Worm (Caenorhabditis elegans) whole organism, L3 larva: Measurements from ENCODE around the gene K02C4.5.

Source experiments
- ZK546.5 ChIP-seq: sonication (generic microtip); optimal IDR thresholded peaks from 2 replicates; lab custom pipeline; 2017; ENCODE audit warnings: missing biosample characterization, missing genetic modification characterization
- aly-2 ChIP-seq: fragments of 150-350 bp; optimal IDR thresholded peaks from 2 replicates; lab custom pipeline; 2014; ENCODE audit warnings: missing biosample characterization, missing genetic modification characterization
- ama-1 ChIP-seq: fragments of 150-350 bp; optimal IDR thresholded peaks from 2 replicates; lab custom pipeline; 2018
- ceh-16 ChIP-seq: sonication (generic microtip); optimal IDR thresholded peaks from 2 replicates; lab custom pipeline; 2017; ENCODE audit warnings: missing biosample characterization, missing genetic modification characterization
- ceh-28 ChIP-seq: fragments of 150-350 bp; optimal IDR thresholded peaks from 2 replicates; lab custom pipeline; 2014; ENCODE audit warnings: missing biosample characterization, missing genetic modification reagents, missing genetic modification characterization
- ceh-82 ChIP-seq: fragments of 150-350 bp; optimal IDR thresholded peaks from 2 replicates; lab custom pipeline; 2014; ENCODE audit warnings: missing biosample characterization, missing genetic modification characterization
- daf-12 ChIP-seq: fragments of 150-350 bp; optimal IDR thresholded peaks from 2 replicates; lab custom pipeline; 2014; ENCODE audit warnings: missing biosample characterization, missing genetic modification reagents, missing genetic modification characterization
- egl-27 ChIP-seq: sonication (generic microtip); optimal IDR thresholded peaks from 4 replicates; lab custom pipeline; 2017; ENCODE audit warnings: missing biosample characterization, missing genetic modification reagents, missing genetic modification characterization
- egl-5 ChIP-seq: fragments of 150-350 bp; optimal IDR thresholded peaks from 2 replicates; lab custom pipeline; 2017; ENCODE audit warnings: missing biosample characterization, missing genetic modification reagents, missing genetic modification characterization, inconsistent platforms
- elt-1 ChIP-seq: fragments of 150-350 bp; optimal IDR thresholded peaks from 2 replicates; lab custom pipeline; 2014; ENCODE audit warnings: missing biosample characterization, missing genetic modification characterization
- elt-2 ChIP-seq: sonication (generic microtip); optimal IDR thresholded peaks from 2 replicates; lab custom pipeline; 2016; ENCODE audit warnings: missing genetic modification reagents, mild to moderate bottlenecking, missing genetic modification characterization, missing compliant biosample characterization
- elt-3 ChIP-seq, 3 experiments: fragments of 150-350 bp in 1 of 3; sonication (generic microtip) in 2 of 3; optimal IDR thresholded peaks; 2 replicates in 2 of 3; 4 replicates in 1 of 3; lab custom pipeline; 2014 to 2017; ENCODE audit warnings: missing biosample characterization in 3 of 3, missing genetic modification characterization in 3 of 3
- eor-1 ChIP-seq, 2 experiments: fragments of 150-350 bp; optimal IDR thresholded peaks; 2 replicates each; lab custom pipeline; 2014 to 2018; ENCODE audit warnings: missing biosample characterization in 2 of 2, missing genetic modification characterization in 2 of 2
- fkh-10 ChIP-seq: sonication (generic microtip); optimal IDR thresholded peaks from 2 replicates; lab custom pipeline; 2017; ENCODE audit warnings: missing biosample characterization, missing genetic modification reagents, missing genetic modification characterization
- fkh-2 ChIP-seq: fragments of 150-350 bp; optimal IDR thresholded peaks from 2 replicates; lab custom pipeline; 2014; ENCODE audit warnings: missing biosample characterization, missing genetic modification reagents, missing genetic modification characterization
- fos-1 ChIP-seq: fragments of 150-350 bp; optimal IDR thresholded peaks from 2 replicates; lab custom pipeline; 2014; ENCODE audit warnings: missing biosample characterization, missing genetic modification characterization
- hmg-11 ChIP-seq: sonication (generic microtip); optimal IDR thresholded peaks from 2 replicates; lab custom pipeline; 2016; ENCODE audit warnings: missing genetic modification characterization, missing compliant biosample characterization
- jun-1 ChIP-seq: fragments of 150-350 bp; optimal IDR thresholded peaks from 2 replicates; lab custom pipeline; 2014; ENCODE audit warnings: missing biosample characterization, missing genetic modification reagents, missing genetic modification characterization
- lin-15B ChIP-seq: fragments of 150-350 bp; optimal IDR thresholded peaks from 2 replicates; lab custom pipeline; 2014; ENCODE audit warnings: missing biosample characterization, missing genetic modification characterization
- lin-39 ChIP-seq: fragments of 150-350 bp; optimal IDR thresholded peaks from 2 replicates; lab custom pipeline; 2018; ENCODE audit warnings: missing biosample characterization, missing genetic modification reagents, missing genetic modification characterization
- lsy-12 ChIP-seq: sonication (generic microtip); optimal IDR thresholded peaks from 2 replicates; lab custom pipeline; 2016; ENCODE audit warnings: mild to moderate bottlenecking, missing genetic modification characterization, missing compliant biosample characterization
- mdl-1 ChIP-seq: fragments of 150-350 bp; optimal IDR thresholded peaks from 2 replicates; lab custom pipeline; 2014; ENCODE audit warnings: missing biosample characterization, missing genetic modification characterization
- mml-1 ChIP-seq: fragments of 150-350 bp; sonication (generic microtip); optimal IDR thresholded peaks from 3 replicates; lab custom pipeline; 2014; ENCODE audit warnings: missing biosample characterization, missing genetic modification characterization
- nfya-1 ChIP-seq: sonication (generic microtip); optimal IDR thresholded peaks from 2 replicates; lab custom pipeline; 2017; ENCODE audit warnings: missing genetic modification characterization, mild to moderate bottlenecking, missing compliant biosample characterization, antibody characterized with exemption, moderate library complexity; ENCODE audit not compliant: insufficient read depth
- nhr-11 ChIP-seq: fragments of 150-350 bp; optimal IDR thresholded peaks from 2 replicates; lab custom pipeline; 2014; ENCODE audit warnings: missing biosample characterization, missing genetic modification characterization
- nhr-12 ChIP-seq: fragments of 150-350 bp; optimal IDR thresholded peaks from 2 replicates; lab custom pipeline; 2014; ENCODE audit warnings: missing biosample characterization, missing genetic modification characterization
- nhr-23 ChIP-seq: fragments of 150-350 bp; optimal IDR thresholded peaks from 2 replicates; lab custom pipeline; 2014; ENCODE audit warnings: missing biosample characterization, missing genetic modification reagents, missing genetic modification characterization
- nhr-237 ChIP-seq: fragments of 150-350 bp; optimal IDR thresholded peaks from 2 replicates; lab custom pipeline; 2014; ENCODE audit warnings: missing biosample characterization, missing genetic modification characterization
- nhr-25 ChIP-seq: sonication (generic microtip); optimal IDR thresholded peaks from 2 replicates; lab custom pipeline; 2017; ENCODE audit warnings: missing biosample characterization, missing genetic modification characterization
- nhr-28 ChIP-seq: fragments of 150-350 bp; optimal IDR thresholded peaks from 2 replicates; lab custom pipeline; 2014; ENCODE audit warnings: missing biosample characterization, missing genetic modification characterization
- nhr-43 ChIP-seq: sonication (generic microtip); optimal IDR thresholded peaks from 2 replicates; lab custom pipeline; 2016; ENCODE audit warnings: mild to moderate bottlenecking, missing genetic modification characterization, missing compliant biosample characterization; ENCODE audit not compliant: poor library complexity, severe bottlenecking
- nhr-67 ChIP-seq: fragments of 150-350 bp; optimal IDR thresholded peaks from 2 replicates; lab custom pipeline; 2014; ENCODE audit warnings: missing biosample characterization, missing genetic modification characterization
- nhr-76 ChIP-seq: fragments of 150-350 bp; sonication (generic microtip); optimal IDR thresholded peaks from 5 replicates; lab custom pipeline; 2014; ENCODE audit warnings: missing biosample characterization, missing genetic modification characterization
- nhr-77 ChIP-seq: fragments of 150-350 bp; optimal IDR thresholded peaks from 2 replicates; lab custom pipeline; 2014; ENCODE audit warnings: missing biosample characterization, missing genetic modification characterization
- pha-4 ChIP-seq: fragments of 150-350 bp; optimal IDR thresholded peaks from 2 replicates; lab custom pipeline; 2014; ENCODE audit warnings: missing biosample characterization, missing genetic modification reagents, missing genetic modification characterization
- pqm-1 ChIP-seq: fragments of 150-350 bp; optimal IDR thresholded peaks from 2 replicates; lab custom pipeline; 2017; ENCODE audit warnings: missing biosample characterization, missing genetic modification characterization, inconsistent platforms
- skn-1 ChIP-seq: fragments of 150-350 bp; optimal IDR thresholded peaks from 2 replicates; lab custom pipeline; 2014; ENCODE audit warnings: missing biosample characterization, missing genetic modification characterization
- unc-39 ChIP-seq: sonication (generic microtip); optimal IDR thresholded peaks from 4 replicates; lab custom pipeline; 2017; ENCODE audit warnings: missing biosample characterization, missing genetic modification characterization
- zag-1 ChIP-seq: fragments of 150-350 bp; optimal IDR thresholded peaks from 2 replicates; lab custom pipeline; 2014; ENCODE audit warnings: missing biosample characterization, missing genetic modification characterization
- ztf-11 ChIP-seq: fragments of 150-350 bp; optimal IDR thresholded peaks from 2 replicates; lab custom pipeline; 2014; ENCODE audit warnings: missing biosample characterization, missing genetic modification characterization
- ztf-4 ChIP-seq: fragments of 150-350 bp; optimal IDR thresholded peaks from 2 replicates; lab custom pipeline; 2014; ENCODE audit warnings: missing biosample characterization, missing genetic modification characterization

K02C4.5 gene

DNA sequence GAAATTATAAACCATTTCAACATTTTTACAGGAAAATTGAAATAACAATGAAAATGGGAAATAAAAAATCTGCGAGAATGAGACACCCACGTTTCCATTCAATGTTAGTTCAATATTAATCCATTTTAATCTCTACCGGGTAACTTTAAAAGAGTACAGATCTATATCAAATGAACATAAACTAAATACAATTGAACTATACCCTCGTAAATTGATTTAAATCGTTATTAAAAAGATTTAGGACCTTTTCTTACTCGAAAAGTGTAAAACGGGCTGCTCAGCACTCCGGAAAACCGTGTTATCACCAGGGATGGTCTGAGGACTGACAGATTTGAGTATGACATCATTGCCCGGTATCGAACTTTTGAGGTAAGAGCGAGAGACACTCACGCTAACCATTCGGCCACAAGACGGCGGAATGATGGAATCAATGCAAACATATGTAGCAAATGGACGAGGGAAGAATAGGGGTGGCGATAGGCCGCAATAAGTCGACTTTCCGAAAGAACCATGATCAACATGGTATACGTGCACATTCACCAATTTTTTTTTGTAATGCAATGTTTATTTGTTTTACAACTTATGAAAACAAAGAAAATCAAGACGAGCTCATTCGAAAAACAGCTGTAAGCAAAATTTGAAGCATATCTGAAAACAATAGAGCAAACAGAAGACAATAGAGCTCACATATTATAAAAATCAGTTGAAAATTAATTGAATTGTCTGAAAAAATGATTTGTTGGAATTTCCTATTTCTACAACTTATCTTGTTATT, 28.9 kb downstream of the K02C4.5 start, which contains the start of the genes chst-1 and C41C4.9 (continued):
- TF ChIP-seq egl-27 (tag; lab: Kevin White, UChicago) (no peak), pqm-1 (no peak), ceh-82 (no peak), fkh-10 (GFP tag; lab: Kevin White, UChicago) (no peak), nhr-11 (tag; lab: Kevin White, UChicago) (no peak), fos-1 (no peak), aly-2 (tag; lab: Kevin White, UChicago) (no peak), nhr-237 (no peak), mml-1 (tag; lab: Kevin White, UChicago) (no peak), ceh-28 (tag; lab: Kevin White, UChicago) (no peak), jun-1 (no peak), lsy-12 (tag; lab: Kevin White, UChicago) (peak; percentile 76), nhr-23 (tag; lab: Kevin White, UChicago) (no peak), zag-1 (tag; lab: Kevin White, UChicago) (no peak), hmg-11 (tag; lab: Kevin White, UChicago) (no peak), egl-5 (peak; percentile 0), ztf-4 (tag; lab: Kevin White, UChicago) (no peak), nhr-28 (tag; lab: Kevin White, UChicago) (no peak), ZK546.5 (tag; lab: Kevin White, UChicago) (no peak)

DNA sequence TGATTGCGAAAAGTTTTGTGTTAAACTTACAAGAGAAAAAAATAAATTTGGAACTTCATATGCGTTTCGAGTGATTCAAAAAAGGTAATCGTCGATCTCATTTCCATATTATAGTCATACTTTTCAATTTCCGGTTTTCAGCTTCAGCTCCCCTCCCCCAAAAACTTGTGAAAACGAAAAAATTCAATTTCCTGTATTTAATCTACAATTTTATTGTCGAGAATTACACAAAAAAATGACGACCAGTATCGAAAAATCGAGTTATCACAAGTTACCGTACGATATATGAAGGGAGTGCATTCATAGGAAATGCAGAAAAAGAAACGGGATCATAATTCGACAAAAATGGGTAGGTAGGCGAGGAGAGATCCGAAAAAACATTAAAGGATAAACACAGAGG, 33.8 kb downstream of the K02C4.5 start, which contains the start of gene lron-4:
Gene lron-4, minus strand, starts transcription at position 101 of the 400 bp plus-strand sequence.
- TF ChIP-seq ceh-28 (tag; lab: Kevin White, UChicago) (no peak), lsy-12 (tag; lab: Kevin White, UChicago) (no peak), fkh-2 (tag; lab: Kevin White, UChicago) (no peak), nhr-76 (no peak), eor-1 (tag; optimal IDR thresholded peaks at IDR 0.05; lab: Kevin White, UChicago) (no peak), elt-1 (no peak)

DNA sequence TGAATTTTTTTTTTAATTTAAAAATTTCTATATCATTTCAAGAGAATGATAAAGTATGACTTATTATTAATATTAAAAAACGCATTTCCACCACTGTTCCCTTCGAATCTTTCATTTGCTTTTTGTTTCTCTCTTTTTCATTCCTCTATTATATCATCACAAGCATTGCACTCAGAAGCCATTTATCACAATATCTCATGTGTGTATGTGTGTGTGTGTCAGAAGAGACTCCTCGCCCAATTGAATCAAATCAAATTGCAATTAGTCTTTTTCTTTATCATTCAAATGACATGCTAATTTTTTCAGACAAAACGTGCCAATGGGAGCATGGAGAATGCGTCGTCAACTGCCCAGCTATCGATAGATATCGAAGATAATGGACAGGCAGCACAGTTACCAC, 37.9 kb downstream of the K02C4.5 start, which contains the start of gene unc-105:
Gene unc-105, plus strand, starts transcription at position 301 of the 400 bp plus-strand sequence.
- no peak for TF ChIP-seq skn-1 (tag; lab: Kevin White, UChicago)
- no peak for TF ChIP-seq fos-1
- no peak for TF ChIP-seq fkh-10 (GFP tag; lab: Kevin White, UChicago)
- no peak for TF ChIP-seq daf-12 (tag; lab: Kevin White, UChicago)
- no peak for TF ChIP-seq nhr-77 (tag; lab: Kevin White, UChicago)
- no peak for TF ChIP-seq ZK546.5 (tag; lab: Kevin White, UChicago)
- TF ChIP-seq ceh-16 (tag; lab: Kevin White, UChicago), result no peak
- TF ChIP-seq hmg-11 (tag; lab: Kevin White, UChicago), result no peak
- no peak for TF ChIP-seq aly-2 (tag; lab: Kevin White, UChicago)
- TF ChIP-seq pqm-1, result no peak
- no peak for TF ChIP-seq nhr-11 (tag; lab: Kevin White, UChicago)
- no peak for TF ChIP-seq elt-3 (tag; optimal IDR thresholded peaks at IDR 0.05; lab: Kevin White, UChicago)
- TF ChIP-seq eor-1 (tag; optimal IDR thresholded peaks at IDR 0.05; lab: Kevin White, UChicago), result no peak
- no peak for TF ChIP-seq nhr-67
- no peak for TF ChIP-seq ztf-11 (tag; lab: Kevin White, UChicago)
- TF ChIP-seq nhr-43 (tag; lab: Kevin White, UChicago), result no peak
- no peak for TF ChIP-seq lin-15B (tag; lab: Kevin White, UChicago)

DNA sequence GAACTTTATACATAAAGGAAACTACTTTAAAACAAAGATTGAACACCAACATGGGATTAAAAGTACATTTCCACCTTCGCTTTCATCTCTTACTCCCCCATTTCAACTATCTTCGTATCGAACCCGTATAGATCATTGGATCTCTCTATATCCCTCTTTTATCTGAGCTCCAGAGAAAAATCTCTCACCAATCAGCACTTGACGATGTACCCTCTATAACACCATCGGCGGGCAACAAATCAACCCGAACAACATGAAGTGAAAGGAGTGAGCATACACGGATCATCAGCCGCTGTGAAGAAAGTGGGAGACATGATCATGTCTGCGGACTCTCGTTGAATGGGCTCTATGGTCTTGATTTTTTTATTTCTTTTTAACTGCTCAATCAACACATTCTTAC, 39.2 kb downstream of the K02C4.5 start:
- no peak for TF ChIP-seq nhr-12 (tag; lab: Kevin White, UChicago)
- TF ChIP-seq nfya-1, result peak; percentile 74
- TF ChIP-seq, all 47 proteins: peak for 1

DNA sequence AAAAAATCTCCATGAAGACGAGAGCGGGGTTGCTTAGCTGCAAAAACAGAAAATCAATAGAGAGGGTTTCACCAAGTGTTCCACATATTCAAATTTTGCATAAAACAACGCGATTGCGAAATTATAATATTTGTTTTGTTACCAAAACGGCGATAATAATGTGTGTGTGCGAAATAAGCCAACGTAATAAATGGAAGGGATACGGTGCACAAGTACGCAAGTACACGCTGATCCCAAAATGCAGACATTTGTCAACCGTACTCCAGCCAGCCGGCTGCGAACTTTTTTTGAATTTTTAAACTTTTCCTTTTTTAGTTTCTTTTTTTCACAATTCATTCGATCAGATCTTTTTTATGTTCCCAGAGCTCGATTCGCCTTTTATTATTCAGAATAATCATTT, 46.6 kb downstream of the K02C4.5 start, which contains the start of gene ire-1:
Gene ire-1, minus strand, starts transcription at position 44 of the 400 bp plus-strand sequence.
- TF ChIP-seq unc-39 (tag; lab: Kevin White, UChicago), result no peak
- TF ChIP-seq mdl-1, result no peak
- TF ChIP-seq nhr-76, result no peak
- TF ChIP-seq aly-2 (tag; lab: Kevin White, UChicago), result no peak
- peak; percentile 96 for TF ChIP-seq nfya-1
- no peak for TF ChIP-seq ztf-4 (tag; lab: Kevin White, UChicago)
- TF ChIP-seq nhr-23 (tag; lab: Kevin White, UChicago), result peak; percentile 59
- TF ChIP-seq lin-15B (tag; lab: Kevin White, UChicago), result peak; percentile 71
- no peak for TF ChIP-seq ztf-11 (tag; lab: Kevin White, UChicago)
- peak; percentile 48 for TF ChIP-seq elt-2 (tag; lab: Kevin White, UChicago)
- TF ChIP-seq nhr-12 (tag; lab: Kevin White, UChicago), result no peak
- TF ChIP-seq pqm-1, result peak; percentile 31
- peak; percentile 29 for TF ChIP-seq nhr-25 (tag; lab: Kevin White, UChicago)
- TF ChIP-seq lin-39 (tag; lab: Kevin White, UChicago), result peak; percentile 21
- peak; percentile 93 for TF ChIP-seq pha-4 (tag; lab: Kevin White, UChicago)
- peak; percentile 54 for TF ChIP-seq ama-1 (lab: Kevin White, UChicago)
- no peak for TF ChIP-seq fkh-10 (GFP tag; lab: Kevin White, UChicago)
- no peak for TF ChIP-seq nhr-11 (tag; lab: Kevin White, UChicago)
- no peak for TF ChIP-seq elt-3 (tag; optimal IDR thresholded peaks at IDR 0.05; lab: Kevin White, UChicago)
- peak; percentile 46 for TF ChIP-seq nhr-43 (tag; lab: Kevin White, UChicago)
- peak; percentile 8 for TF ChIP-seq egl-5
- peak; percentile 42 for TF ChIP-seq skn-1 (tag; lab: Kevin White, UChicago)
- peak; percentile 1 for TF ChIP-seq lsy-12 (tag; lab: Kevin White, UChicago)
- no peak for TF ChIP-seq ZK546.5 (tag; lab: Kevin White, UChicago)
- TF ChIP-seq hmg-11 (tag; lab: Kevin White, UChicago), result peak; percentile 68
